Fruit fly (Drosophila melanogaster) whole organism, adult: ENCODE results near the gene T48.

Experiments used
- CG11617 ChIP-seq: fragments of 200-800 bp; sonication (Bioruptor generic); optimal IDR thresholded peaks from 2 replicates; lab custom pipeline; 2017; ENCODE audit warnings: mild to moderate bottlenecking, missing biosample characterization, missing genetic modification reagents, missing genetic modification characterization
- CG12768 ChIP-seq: fragments of 200-800 bp; sonication (Bioruptor generic); optimal IDR thresholded peaks from 2 replicates; lab custom pipeline; 2017; ENCODE audit warnings: missing biosample characterization, missing genetic modification characterization, mild to moderate bottlenecking, moderate library complexity, missing genetic modification reagents
- CG14711 ChIP-seq: fragments of 200-800 bp; sonication (Bioruptor generic); optimal IDR thresholded peaks from 2 replicates; lab custom pipeline; 2018; ENCODE audit warnings: missing biosample characterization, mild to moderate bottlenecking, missing genetic modification characterization, moderate library complexity
- CG1620 ChIP-seq: fragments of 200-800 bp; sonication (Bioruptor generic); optimal IDR thresholded peaks from 2 replicates; lab custom pipeline; 2016; ENCODE audit warnings: missing biosample characterization, missing genetic modification characterization
- CG33017 ChIP-seq: fragments of 200-800 bp; sonication (Bioruptor generic); optimal IDR thresholded peaks from 2 replicates; lab custom pipeline; 2018; ENCODE audit warnings: missing biosample characterization, mild to moderate bottlenecking, missing genetic modification characterization, moderate library complexity
- CG5204 ChIP-seq: fragments of 200-800 bp; sonication (Bioruptor generic); optimal IDR thresholded peaks from 2 replicates; lab custom pipeline; 2016; ENCODE audit warnings: missing biosample characterization, missing genetic modification characterization
- CG7045 ChIP-seq: fragments of 200-800 bp; sonication (Bioruptor generic); optimal IDR thresholded peaks from 2 replicates; lab custom pipeline; 2017; ENCODE audit warnings: missing biosample characterization, mild to moderate bottlenecking, missing genetic modification characterization
- CG7101 ChIP-seq: fragments of 200-800 bp; sonication (Bioruptor generic); optimal IDR thresholded peaks from 2 replicates; lab custom pipeline; 2018; ENCODE audit warnings: missing biosample characterization, mild to moderate bottlenecking, missing genetic modification characterization, moderate library complexity
- Clk ChIP-seq: fragments of 200-800 bp; sonication (Bioruptor generic); optimal IDR thresholded peaks from 2 replicates; lab custom pipeline; 2017; ENCODE audit warnings: missing biosample characterization, missing genetic modification characterization
- Crg-1 ChIP-seq: fragments of 200-800 bp; sonication (Bioruptor generic); optimal IDR thresholded peaks from 2 replicates; lab custom pipeline; 2016; ENCODE audit warnings: missing biosample characterization, missing genetic modification characterization
- Hr96 ChIP-seq: fragments of 200-800 bp; sonication (Bioruptor generic); optimal IDR thresholded peaks from 2 replicates; lab custom pipeline; 2016; ENCODE audit warnings: missing biosample characterization, missing genetic modification characterization
- Mnt ChIP-seq: fragments of 200-800 bp; sonication (Bioruptor generic); optimal IDR thresholded peaks from 2 replicates; lab custom pipeline; 2016; ENCODE audit warnings: missing biosample characterization, mild to moderate bottlenecking, missing genetic modification characterization
- bab1 ChIP-seq: fragments of 200-800 bp; sonication (Bioruptor generic); optimal IDR thresholded peaks from 3 replicates; lab custom pipeline; 2019; ENCODE audit warnings: missing biosample characterization, mild to moderate bottlenecking, missing genetic modification characterization, moderate library complexity
- cic ChIP-seq: fragments of 200-800 bp; sonication (Bioruptor generic); optimal IDR thresholded peaks from 2 replicates; lab custom pipeline; 2017; ENCODE audit warnings: missing biosample characterization, mild to moderate bottlenecking, missing genetic modification characterization, moderate library complexity
- cnc ChIP-seq, 2 experiments: fragments of >200 bp; optimal IDR thresholded peaks; 2 replicates each; lab custom pipeline; 2017
- kay ChIP-seq: fragments of 200-800 bp; sonication (Bioruptor generic); peaks from one replicate; lab custom pipeline; 2016; ENCODE audit warnings: missing biosample characterization, missing genetic modification characterization, borderline replicate concordance
- ovo ChIP-seq: fragments of 200-800 bp; sonication (Bioruptor generic); optimal IDR thresholded peaks from 2 replicates; lab custom pipeline; 2016; ENCODE audit warnings: missing biosample characterization, missing genetic modification characterization
- pad ChIP-seq: fragments of 200-800 bp; sonication (Bioruptor generic); optimal IDR thresholded peaks from 3 replicates; lab custom pipeline; 2017; ENCODE audit warnings: missing biosample characterization, missing genetic modification characterization, mild to moderate bottlenecking, moderate library complexity, missing genetic modification reagents
- tj ChIP-seq: fragments of 200-800 bp; sonication (Bioruptor generic); optimal IDR thresholded peaks from 3 replicates; lab custom pipeline; 2017; ENCODE audit warnings: missing biosample characterization, mild to moderate bottlenecking, missing genetic modification characterization, moderate library complexity
- toe ChIP-seq: fragments of 200-800 bp; sonication (Bioruptor generic); optimal IDR thresholded peaks from 2 replicates; lab custom pipeline; 2016; ENCODE audit warnings: missing biosample characterization, missing genetic modification characterization

The T48 gene

dm6 chr3R:26956376-26957062 is 75.0 kb downstream of the T48 start:
- no peak for TF ChIP-seq tj
- no peak for TF ChIP-seq CG1620
- TF ChIP-seq CG7045 (GFP tag; lab: Kevin White, UChicago), result no peak
- TF ChIP-seq CG12768 (GFP tag; lab: Kevin White, UChicago), result no peak
- TF ChIP-seq CG14711 (tag; lab: Kevin White, UChicago), result no peak
- no peak for TF ChIP-seq pad (GFP tag; lab: Kevin White, UChicago)
- no peak for TF ChIP-seq CG5204
- no peak for TF ChIP-seq Crg-1
- no peak for TF ChIP-seq toe (GFP tag; lab: Kevin White, UChicago)
- no peak for TF ChIP-seq Hr96
- TF ChIP-seq CG11617 (GFP tag; lab: Kevin White, UChicago), result no peak
- no peak for TF ChIP-seq cnc (optimal IDR thresholded peaks at IDR 0.05; lab: Kevin White, UChicago)
- no peak for TF ChIP-seq Clk (GFP tag; lab: Kevin White, UChicago)
- no peak for TF ChIP-seq cic
- no peak for TF ChIP-seq ovo (GFP tag; lab: Kevin White, UChicago)

dm6 chr3R:26957132-26957531 is 75.6 kb downstream of the T48 start:
- TF ChIP-seq Clk (GFP tag; lab: Kevin White, UChicago) (no peak), CG7045 (GFP tag; lab: Kevin White, UChicago) (no peak), Crg-1 (no peak), ovo (GFP tag; lab: Kevin White, UChicago) (no peak), CG11617 (GFP tag; lab: Kevin White, UChicago) (no peak), CG12768 (GFP tag; lab: Kevin White, UChicago) (no peak), bab1 (GFP tag; lab: Kevin White, UChicago) (no peak), Hr96 (no peak), CG14711 (tag; lab: Kevin White, UChicago) (no peak), CG33017 (no peak)

- TF ChIP-seq CG1620, result no peak
- TF ChIP-seq CG33017, result no peak
- TF ChIP-seq pad (GFP tag; lab: Kevin White, UChicago), result no peak
- no peak for TF ChIP-seq CG12768 (GFP tag; lab: Kevin White, UChicago)
- no peak for TF ChIP-seq Crg-1
- no peak for TF ChIP-seq CG5204
- no peak for TF ChIP-seq ovo (GFP tag; lab: Kevin White, UChicago)
- no peak for TF ChIP-seq toe (GFP tag; lab: Kevin White, UChicago)
- TF ChIP-seq tj, result no peak
- TF ChIP-seq CG7101 (tag; lab: Kevin White, UChicago), result no peak
- no peak for TF ChIP-seq kay
- TF ChIP-seq CG14711 (tag; lab: Kevin White, UChicago), result no peak
- no peak for TF ChIP-seq bab1 (GFP tag; lab: Kevin White, UChicago)
- no peak for TF ChIP-seq CG11617 (GFP tag; lab: Kevin White, UChicago)
- no peak for TF ChIP-seq cnc (optimal IDR thresholded peaks at IDR 0.05; lab: Kevin White, UChicago)
- TF ChIP-seq Mnt (GFP tag; lab: Kevin White, UChicago), result no peak
- no peak for TF ChIP-seq Hr96
- no peak for TF ChIP-seq Clk (GFP tag; lab: Kevin White, UChicago)
Observed at dm6 chr3R:26958314-26958979, 76.9 kb downstream of the T48 start, which contains the start of gene CG6330. Gene CG6330 (minus strand): TSS chr3R:26958491.

- no peak for TF ChIP-seq Hr96
- no peak for TF ChIP-seq Clk (GFP tag; lab: Kevin White, UChicago)
- TF ChIP-seq ovo (GFP tag; lab: Kevin White, UChicago), result no peak
- no peak for TF ChIP-seq toe (GFP tag; lab: Kevin White, UChicago)
- TF ChIP-seq CG11617 (GFP tag; lab: Kevin White, UChicago), result no peak
- no peak for TF ChIP-seq Crg-1
- no peak for TF ChIP-seq CG1620
- TF ChIP-seq Mnt (GFP tag; lab: Kevin White, UChicago), result no peak
- no peak for TF ChIP-seq cic
- no peak for TF ChIP-seq CG33017
- no peak for TF ChIP-seq kay
- no peak for TF ChIP-seq pad (GFP tag; lab: Kevin White, UChicago)
Observed at dm6 chr3R:26960496-26960895, 79.0 kb downstream of the T48 start.
